Fruit fly (Drosophila melanogaster): ENCODE results near the gene mri.

- no peak for TF ChIP-seq wek (GFP tag; optimal IDR thresholded peaks at IDR 0.05)
- TF ChIP-seq chif (GFP tag; optimal IDR thresholded peaks at IDR 0.05): no peak
- no peak for TF ChIP-seq Hr39 (optimal IDR thresholded peaks at IDR 0.05)
- TF ChIP-seq CG9727 (GFP tag; optimal IDR thresholded peaks at IDR 0.05): no peak
- TF ChIP-seq CG13624 (GFP tag; optimal IDR thresholded peaks at IDR 0.05): no peak
- no peak for TF ChIP-seq CG7745 (tag; optimal IDR thresholded peaks at IDR 0.05)
- TF ChIP-seq CG6813 (GFP tag; optimal IDR thresholded peaks at IDR 0.05): no peak
- no peak for TF ChIP-seq pum (GFP tag; optimal IDR thresholded peaks at IDR 0.05)
- no peak for TF ChIP-seq CG17385 (GFP tag; optimal IDR thresholded peaks at IDR 0.05)
- no peak for TF ChIP-seq gce (GFP tag; IDR thresholded peaks at IDR 0.05)
- no peak for TF ChIP-seq stc (GFP tag; IDR thresholded peaks at IDR 0.05)
- TF ChIP-seq otp (GFP tag; IDR thresholded peaks at IDR 0.05): no peak
- TF ChIP-seq CG6272 (GFP tag; IDR thresholded peaks at IDR 0.05): no peak
Measured at dm6 chr3L:178913-179488, 21.0 kb upstream of the mri start, which contains the start of gene Vdup1.

Data from whole organism, embryonic.